Worm (Caenorhabditis elegans) whole organism, L1 larva: Measurements from ENCODE around the gene M60.6.
A peak's percentile ranks its signal among the peaks of the same experiment; 100 is the strongest.

Experiments used
- C16A3.4 ChIP-seq: fragments of 150-350 bp; optimal IDR thresholded peaks from 2 replicates; lab custom pipeline; 2014; ENCODE audit warnings: missing biosample characterization, missing genetic modification characterization
- C34B4.2 ChIP-seq: sonication (generic microtip); optimal IDR thresholded peaks from 2 replicates; lab custom pipeline; 2017; ENCODE audit warnings: mild to moderate bottlenecking, missing genetic modification characterization, missing compliant biosample characterization
- F16B12.6 ChIP-seq: fragments of 150-350 bp; optimal IDR thresholded peaks from 2 replicates; lab custom pipeline; 2014; ENCODE audit warnings: missing biosample characterization, missing genetic modification characterization
- aha-1 ChIP-seq: fragments of 150-350 bp; optimal IDR thresholded peaks from 2 replicates; lab custom pipeline; 2014; ENCODE audit warnings: missing biosample characterization, missing genetic modification characterization
- aly-2 ChIP-seq: fragments of 150-350 bp; optimal IDR thresholded peaks from 2 replicates; lab custom pipeline; 2014; ENCODE audit warnings: missing biosample characterization, missing genetic modification characterization
- blmp-1 ChIP-seq: fragments of 150-350 bp; optimal IDR thresholded peaks from 2 replicates; lab custom pipeline; 2014; ENCODE audit warnings: missing biosample characterization, missing genetic modification characterization
- ceh-63 ChIP-seq: fragments of 200-800 bp; sonication (Bioruptor generic); optimal IDR thresholded peaks from 2 replicates; lab custom pipeline; 2018; ENCODE audit warnings: mild to moderate bottlenecking, missing genetic modification characterization, missing compliant biosample characterization
- ceh-90 ChIP-seq: sonication (generic microtip); optimal IDR thresholded peaks from 2 replicates; lab custom pipeline; 2016; ENCODE audit warnings: missing genetic modification characterization, missing compliant biosample characterization
- dsc-1 ChIP-seq: sonication (generic microtip); optimal IDR thresholded peaks from 2 replicates; lab custom pipeline; 2016; ENCODE audit warnings: mild to moderate bottlenecking, missing genetic modification characterization, missing compliant biosample characterization
- hlh-4 ChIP-seq: sonication (generic microtip); optimal IDR thresholded peaks from 2 replicates; lab custom pipeline; 2016; ENCODE audit warnings: mild to moderate bottlenecking, missing genetic modification characterization, missing compliant biosample characterization
- lin-14 ChIP-seq: fragments of 200-800 bp; sonication (Bioruptor generic); optimal IDR thresholded peaks from 2 replicates; lab custom pipeline; 2018; ENCODE audit warnings: mild to moderate bottlenecking, missing genetic modification characterization, moderate library complexity, missing compliant biosample characterization
- mep-1 ChIP-seq: fragments of 150-350 bp; optimal IDR thresholded peaks from 2 replicates; lab custom pipeline; 2014; ENCODE audit warnings: missing biosample characterization, missing genetic modification characterization
- nhr-76 ChIP-seq: sonication (generic microtip); optimal IDR thresholded peaks from 2 replicates; lab custom pipeline; 2017; ENCODE audit warnings: missing biosample characterization, missing genetic modification characterization
- nhr-84 ChIP-seq: sonication (generic microtip); optimal IDR thresholded peaks from 2 replicates; lab custom pipeline; 2017; ENCODE audit warnings: missing biosample characterization, missing genetic modification characterization
- nhr-85 ChIP-seq: sonication (generic microtip); peaks from one replicate; lab custom pipeline; 2016; ENCODE audit warnings: missing genetic modification characterization, inconsistent platforms, missing compliant biosample characterization
- pag-3 ChIP-seq: sonication (generic microtip); optimal IDR thresholded peaks from 2 replicates; lab custom pipeline; 2017; ENCODE audit warnings: missing genetic modification characterization, mild to moderate bottlenecking, missing compliant biosample characterization, antibody characterized with exemption, borderline replicate concordance; ENCODE audit not compliant: insufficient read depth
- pax-3 ChIP-seq: fragments of 200-800 bp; sonication (Bioruptor generic); optimal IDR thresholded peaks from 2 replicates; lab custom pipeline; 2018; ENCODE audit warnings: mild to moderate bottlenecking, missing genetic modification characterization, moderate library complexity, missing compliant biosample characterization
- pqm-1 ChIP-seq: sonication (generic microtip); optimal IDR thresholded peaks from 3 replicates; lab custom pipeline; 2017; ENCODE audit warnings: missing biosample characterization, missing genetic modification characterization
- snpc-4 ChIP-seq: fragments of 150-350 bp; optimal IDR thresholded peaks from 2 replicates; lab custom pipeline; 2014; ENCODE audit warnings: missing biosample characterization, missing genetic modification characterization
- snu-23 ChIP-seq: sonication (generic microtip); optimal IDR thresholded peaks from 2 replicates; lab custom pipeline; 2016; ENCODE audit warnings: missing genetic modification characterization, missing compliant biosample characterization
- tlp-1 ChIP-seq: fragments of 150-350 bp; optimal IDR thresholded peaks from 2 replicates; lab custom pipeline; 2014; ENCODE audit warnings: missing biosample characterization, missing genetic modification characterization
- unc-130 ChIP-seq: fragments of 150-350 bp; optimal IDR thresholded peaks from 2 replicates; lab custom pipeline; 2017; ENCODE audit warnings: missing biosample characterization, missing genetic modification characterization, inconsistent platforms
- xbp-1 ChIP-seq: sonication (generic microtip); optimal IDR thresholded peaks from 2 replicates; lab custom pipeline; 2016; ENCODE audit warnings: missing genetic modification characterization, missing compliant biosample characterization
- ztf-11 ChIP-seq, 2 experiments: sonication (generic microtip); optimal IDR thresholded peaks; 2 replicates each; lab custom pipeline; 2016 to 2017; ENCODE audit warnings: missing genetic modification characterization in 2 of 2, missing biosample characterization in 1 of 2, missing compliant biosample characterization in 1 of 2

The M60.6 gene

DNA sequence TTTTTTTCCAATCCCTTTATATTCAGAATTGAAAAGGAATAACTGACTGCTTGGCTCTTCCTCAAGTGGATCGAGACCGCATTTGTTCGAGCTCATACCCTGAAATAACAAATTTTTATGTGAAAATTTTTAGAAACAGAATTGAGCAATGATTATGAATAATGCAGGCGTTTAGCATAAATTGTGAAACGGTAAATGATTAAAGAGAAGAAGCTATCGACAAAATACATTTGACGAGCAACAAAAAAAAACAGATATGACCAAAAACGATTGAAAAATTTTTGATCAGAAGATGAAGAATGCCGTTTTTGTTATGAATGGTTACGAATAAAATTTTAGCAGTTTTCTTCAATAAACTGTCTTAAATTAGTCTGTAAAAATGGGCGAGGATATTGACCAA lies 48.6 kb downstream of the M60.6 start, which contains the start of gene C17H11.6:
Gene C17H11.6 (minus strand): TSS at position 101 of the 400 bp plus-strand sequence.
- no peak for TF ChIP-seq snu-23 (GFP tag; lab: Kevin White, UChicago)
- no peak for TF ChIP-seq C34B4.2 (tag; lab: Kevin White, UChicago)
- TF ChIP-seq, all 84 proteins: peak for 0

DNA sequence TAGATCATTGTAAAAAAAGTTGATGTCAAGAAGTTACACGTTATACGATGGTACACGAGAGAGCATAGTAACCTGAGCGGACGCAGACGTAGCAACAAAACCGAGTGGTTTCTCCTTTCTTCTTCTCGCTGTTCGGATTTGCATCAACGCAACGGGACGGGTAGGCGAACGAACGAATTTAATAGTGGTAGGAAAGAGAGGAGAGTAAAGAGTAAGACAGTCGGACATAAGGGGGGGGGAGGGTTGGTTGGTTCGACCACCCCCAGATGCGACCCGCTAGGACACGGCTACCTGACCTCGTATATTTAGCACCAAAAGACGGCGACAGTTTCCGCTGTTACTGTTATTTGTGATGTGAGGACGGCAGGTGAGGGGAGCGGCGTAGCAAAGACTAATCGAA lies 51.0 kb downstream of the M60.6 start:
- TF ChIP-seq nhr-84 (tag; lab: Kevin White, UChicago) (no peak), blmp-1 (peak; percentile 64), lin-14 (peak; percentile 73), nhr-85 (tag; lab: Kevin White, UChicago) (peak; percentile 65)
- TF ChIP-seq, all 84 proteins: peak for 3

DNA sequence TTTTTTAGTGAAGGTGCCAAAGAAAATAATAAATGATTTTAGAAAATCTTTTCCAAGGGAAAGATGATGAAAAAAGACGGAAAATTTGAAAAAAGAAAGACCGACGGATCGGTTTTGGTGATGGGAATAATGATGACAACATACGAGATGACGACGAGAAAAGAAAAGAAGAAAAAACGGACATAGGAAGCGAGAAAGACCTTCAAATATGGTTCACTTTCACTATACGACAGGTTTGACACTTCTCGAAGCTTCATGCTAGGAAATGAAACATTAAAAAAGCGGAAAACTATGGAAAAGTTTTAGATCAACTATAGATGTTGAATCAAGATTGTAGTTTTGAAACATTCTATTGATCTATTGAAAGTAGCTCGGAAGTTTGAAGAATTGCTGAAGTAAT lies 52.1 kb downstream of the M60.6 start:
- TF ChIP-seq unc-130: no peak
- no peak for TF ChIP-seq ztf-11 (tag; optimal IDR thresholded peaks at IDR 0.05; lab: Kevin White, UChicago)
- no peak for TF ChIP-seq snpc-4 (tag; lab: Kevin White, UChicago)
- TF ChIP-seq dsc-1 (tag; lab: Kevin White, UChicago): no peak
- no peak for TF ChIP-seq xbp-1 (tag; lab: Kevin White, UChicago)
- TF ChIP-seq hlh-4 (tag; lab: Kevin White, UChicago): no peak
- TF ChIP-seq tlp-1 (tag; lab: Kevin White, UChicago): no peak
- peak; percentile 74 for TF ChIP-seq nhr-85 (tag; lab: Kevin White, UChicago)
- no peak for TF ChIP-seq pax-3 (tag; lab: Kevin White, UChicago)
- TF ChIP-seq aha-1 (tag; lab: Kevin White, UChicago): no peak
- TF ChIP-seq ceh-63 (GFP tag; lab: Kevin White, UChicago): no peak
- TF ChIP-seq pag-3 (tag; lab: Kevin White, UChicago): no peak
- no peak for TF ChIP-seq nhr-76 (tag; lab: Kevin White, UChicago)
- no peak for TF ChIP-seq C34B4.2 (tag; lab: Kevin White, UChicago)
- TF ChIP-seq mep-1 (tag; lab: Kevin White, UChicago): no peak
- no peak for TF ChIP-seq C16A3.4 (tag; lab: Kevin White, UChicago)
- no peak for TF ChIP-seq F16B12.6 (tag; lab: Kevin White, UChicago)
- TF ChIP-seq aly-2 (tag; lab: Kevin White, UChicago): no peak
- no peak for TF ChIP-seq pqm-1 (tag; lab: Kevin White, UChicago)
- peak; percentile 28 for TF ChIP-seq lin-14
- peak; percentile 97 for TF ChIP-seq blmp-1
- TF ChIP-seq ceh-90: no peak
